Fruit fly (Drosophila melanogaster) whole organism, wandering third instar larva: ENCODE results near the gene spel1.
A peak's percentile ranks its signal among the peaks of the same experiment; 100 is the strongest.

Experiments used
- Abd-B ChIP-seq: fragments of >200 bp; optimal IDR thresholded peaks from 2 replicates; lab custom pipeline; 2017; ENCODE audit warnings: missing biosample characterization, missing genetic modification characterization
- CG9705 ChIP-seq: fragments of 200-800 bp; sonication (Bioruptor generic); optimal IDR thresholded peaks from 2 replicates; lab custom pipeline; 2018; ENCODE audit warnings: missing biosample characterization, mild to moderate bottlenecking, missing genetic modification characterization
- Dfd ChIP-seq: fragments of >200 bp; optimal IDR thresholded peaks from 2 replicates; lab custom pipeline; 2017; ENCODE audit warnings: missing biosample characterization, missing genetic modification characterization
- Dif ChIP-seq: fragments of 200-275, 200-300 bp; sonication (Bioruptor generic); optimal IDR thresholded peaks from 2 replicates; lab custom pipeline; 2018; ENCODE audit warnings: missing biosample characterization, missing genetic modification characterization; ENCODE audit not compliant: partially characterized antibody
- GATAd ChIP-seq: sonication (Bioruptor generic); optimal IDR thresholded peaks from 2 replicates; lab custom pipeline; 2016; ENCODE audit warnings: missing biosample characterization, missing genetic modification characterization
- HLH106 ChIP-seq: fragments of 200-800 bp; optimal IDR thresholded peaks from 3 replicates; lab custom pipeline; 2019; ENCODE audit warnings: missing biosample characterization, mild to moderate bottlenecking, missing genetic modification characterization, moderate library complexity
- Hnf4 ChIP-seq: fragments of 200-800 bp; sonication (Bioruptor generic); optimal IDR thresholded peaks from 2 replicates; lab custom pipeline; 2016; ENCODE audit warnings: missing biosample characterization, mild to moderate bottlenecking, missing genetic modification characterization
- Hr78 ChIP-seq: fragments of >200 bp; optimal IDR thresholded peaks from 2 replicates; lab custom pipeline; 2017; ENCODE audit warnings: missing biosample characterization, missing genetic modification characterization
- Hr83 ChIP-seq: fragments of 200-300 bp; sonication (Bioruptor generic); optimal IDR thresholded peaks from 2 replicates; lab custom pipeline; 2016; ENCODE audit warnings: missing biosample characterization, mild to moderate bottlenecking, missing genetic modification characterization, moderate library complexity; ENCODE audit not compliant: poor library complexity, severe bottlenecking
- Jra ChIP-seq: sonication (Bioruptor generic); optimal IDR thresholded peaks from 2 replicates; lab custom pipeline; 2016; ENCODE audit warnings: missing biosample characterization, missing genetic modification characterization
- Mio ChIP-seq: sonication (Bioruptor generic); optimal IDR thresholded peaks from 2 replicates; lab custom pipeline; 2016; ENCODE audit warnings: missing biosample characterization, missing genetic modification characterization
- N ChIP-seq: fragments of >200 bp; optimal IDR thresholded peaks from 2 replicates; lab custom pipeline; 2018; ENCODE audit warnings: missing biosample characterization, missing external identifiers, missing genetic modification characterization
- Rel ChIP-seq, 2 experiments: fragments of 200-800 bp; sonication (Bioruptor generic) in 1 of 2; optimal IDR thresholded peaks; 2 replicates in 1 of 2; 3 replicates in 1 of 2; lab custom pipeline; 2016 to 2019; ENCODE audit warnings: mild to moderate bottlenecking in 2 of 2, missing biosample characterization in 2 of 2, missing genetic modification characterization in 2 of 2, moderate library complexity in 1 of 2
- Sp1 ChIP-seq: fragments of 200-800 bp; sonication (Bioruptor generic); optimal IDR thresholded peaks from 3 replicates; lab custom pipeline; 2019; ENCODE audit warnings: missing biosample characterization, mild to moderate bottlenecking, missing genetic modification characterization, moderate library complexity
- Vsx2 ChIP-seq: fragments of 200-300, 225-300 bp; sonication (Bioruptor generic); optimal IDR thresholded peaks from 2 replicates; lab custom pipeline; 2018; ENCODE audit warnings: missing biosample characterization, missing genetic modification characterization; ENCODE audit not compliant: partially characterized antibody
- br ChIP-seq: fragments of 200-800 bp; sonication (Bioruptor generic); optimal IDR thresholded peaks from 2 replicates; lab custom pipeline; 2016; ENCODE audit warnings: missing biosample characterization, missing genetic modification characterization
- brk ChIP-seq: fragments of 200-800 bp; sonication (Bioruptor generic); optimal IDR thresholded peaks from 2 replicates; lab custom pipeline; 2016; ENCODE audit warnings: missing biosample characterization, mild to moderate bottlenecking, missing genetic modification characterization
- dl ChIP-seq, 2 experiments: fragments of 175-275, 200-275 bp in 1 of 2; fragments of 200-275 bp in 1 of 2; sonication (Bioruptor generic); optimal IDR thresholded peaks; lab custom pipeline; 2018; ENCODE audit warnings: mild to moderate bottlenecking in 2 of 2, missing biosample characterization in 2 of 2, missing genetic modification characterization in 2 of 2, moderate library complexity in 2 of 2; ENCODE audit not compliant: partially characterized antibody in 2 of 2, insufficient read depth in 1 of 2
- dmrt93B ChIP-seq: fragments of 200-800 bp; sonication (Bioruptor generic); optimal IDR thresholded peaks from 2 replicates; lab custom pipeline; 2018; ENCODE audit warnings: missing biosample characterization, mild to moderate bottlenecking, missing genetic modification characterization
- ey ChIP-seq: fragments of 200-800 bp; sonication (Bioruptor generic); optimal IDR thresholded peaks from 2 replicates; lab custom pipeline; 2016; ENCODE audit warnings: missing biosample characterization, missing genetic modification characterization
- foxo ChIP-seq, 2 experiments: fragments of 200-800 bp; sonication (Bioruptor generic); optimal IDR thresholded peaks; 2 replicates in 1 of 2; 3 replicates in 1 of 2; lab custom pipeline; 2016 to 2017; ENCODE audit warnings: missing biosample characterization in 2 of 2, missing genetic modification characterization in 2 of 2
- fru ChIP-seq: fragments of 200-800 bp; sonication (Bioruptor generic); optimal IDR thresholded peaks from 3 replicates; lab custom pipeline; 2016; ENCODE audit warnings: missing biosample characterization, mild to moderate bottlenecking, missing genetic modification characterization
- jim ChIP-seq: fragments of 175-275, 200-325 bp; sonication (Bioruptor generic); optimal IDR thresholded peaks from 2 replicates; lab custom pipeline; 2016; ENCODE audit warnings: missing biosample characterization, mild to moderate bottlenecking, missing genetic modification characterization
- lola ChIP-seq: fragments of >200 bp; optimal IDR thresholded peaks from 2 replicates; lab custom pipeline; 2017; ENCODE audit warnings: missing biosample characterization, missing genetic modification characterization
- pan ChIP-seq: fragments of >200 bp; optimal IDR thresholded peaks from 2 replicates; lab custom pipeline; 2017
- psq ChIP-seq: fragments of 200-800 bp; sonication (Bioruptor generic); optimal IDR thresholded peaks from 3 replicates; lab custom pipeline; 2017; ENCODE audit warnings: missing biosample characterization, mild to moderate bottlenecking, missing genetic modification characterization, moderate library complexity
- rgr ChIP-seq: fragments of 200-800 bp; sonication (Bioruptor generic); optimal IDR thresholded peaks from 3 replicates; lab custom pipeline; 2016; ENCODE audit warnings: missing biosample characterization, mild to moderate bottlenecking, missing genetic modification characterization
- sv ChIP-seq: fragments of 200-800 bp; sonication (Bioruptor generic); optimal IDR thresholded peaks from 3 replicates; lab custom pipeline; 2016; ENCODE audit warnings: missing biosample characterization, missing genetic modification characterization
- tai ChIP-seq: sonication (Bioruptor generic); optimal IDR thresholded peaks from 2 replicates; lab custom pipeline; 2016; ENCODE audit warnings: missing biosample characterization, missing genetic modification characterization
- usp ChIP-seq: fragments of >200 bp; optimal IDR thresholded peaks from 2 replicates; lab custom pipeline; 2017; ENCODE audit warnings: missing biosample characterization, missing genetic modification characterization
- woc ChIP-seq: sonication (Bioruptor generic); optimal IDR thresholded peaks from 2 replicates; lab custom pipeline; 2016; ENCODE audit warnings: missing biosample characterization, mild to moderate bottlenecking, missing genetic modification characterization

The spel1 gene

DNA sequence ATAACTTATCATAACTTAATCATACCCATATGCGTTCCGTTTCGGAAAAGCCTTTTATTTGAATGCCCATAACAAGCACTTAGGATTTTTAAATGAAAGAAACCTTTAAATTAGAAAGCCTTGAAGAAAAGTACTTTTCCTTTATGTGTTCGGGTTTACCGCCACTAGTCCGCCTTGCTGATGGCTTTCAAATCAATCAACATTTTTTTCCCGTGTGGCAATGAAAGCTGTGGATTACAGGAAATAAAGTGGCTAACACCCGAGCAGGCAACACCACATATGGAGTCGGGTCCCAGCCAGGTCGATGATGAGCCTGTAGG lies 8.9 kb downstream of the spel1 start:
- TF ChIP-seq pan (lab: Kevin White, UChicago): no peak
- no peak for TF ChIP-seq rgr (GFP tag; lab: Kevin White, UChicago)
- TF ChIP-seq Abd-B: no peak
- TF ChIP-seq usp (GFP tag; lab: Kevin White, UChicago): no peak
- no peak for TF ChIP-seq Sp1 (GFP tag; lab: Kevin White, UChicago)

DNA sequence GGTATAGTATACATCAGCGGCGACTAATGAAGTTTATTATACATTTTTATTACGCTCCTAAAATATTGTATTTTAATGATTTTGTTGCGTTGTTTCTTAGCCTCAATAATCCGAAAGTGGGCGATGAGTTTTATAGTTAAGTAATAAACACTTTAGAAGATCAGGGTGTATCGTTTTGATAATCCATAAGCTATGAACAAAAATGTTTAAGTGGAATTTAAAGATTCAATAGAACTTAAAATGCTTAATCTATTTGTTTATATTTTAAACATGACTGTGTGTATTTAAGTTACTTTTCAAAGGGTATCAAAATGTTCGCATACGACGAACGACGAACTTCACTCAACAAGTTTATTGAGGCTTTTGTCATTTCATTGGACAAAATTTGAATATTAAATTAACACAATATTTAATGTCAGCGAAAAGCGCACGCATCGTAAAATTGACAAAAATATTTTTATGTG lies 10.4 kb downstream of the spel1 start:
- TF ChIP-seq Mio (GFP tag; lab: Kevin White, UChicago) (no peak), woc (GFP tag; lab: Kevin White, UChicago) (no peak), tai (GFP tag; lab: Kevin White, UChicago) (peak; percentile 19), foxo (GFP tag; optimal IDR thresholded peaks at IDR 0.05; lab: Kevin White, UChicago) (peak in 1 of 2 experiments; percentile 5), psq (peak; percentile 8), fru (GFP tag; lab: Kevin White, UChicago) (peak; percentile 27), Hnf4 (GFP tag; lab: Kevin White, UChicago) (peak; percentile 37), Hr83 (GFP tag; lab: Kevin White, UChicago) (no peak), lola (GFP tag; lab: Kevin White, UChicago) (no peak), br (peak; percentile 18), CG9705 (no peak)
- TF ChIP-seq, all 38 proteins: peak for 6

dm6 chr2L:14373250-14373649 lies 11.4 kb downstream of the spel1 start:
- TF ChIP-seq dl (GFP tag; optimal IDR thresholded peaks at IDR 0.05; lab: Kevin White, UChicago; ENCODE audit: insufficient read depth in 1 of 2, partially characterized antibody in 2 of 2) (no peak), brk (no peak), Vsx2 (GFP tag; lab: Kevin White, UChicago) (no peak), jim (GFP tag; lab: Kevin White, UChicago) (no peak), N (GFP tag; lab: Kevin White, UChicago) (no peak), dmrt93B (GFP tag; lab: Kevin White, UChicago) (no peak), Abd-B (no peak)

dm6 chr2L:14374024-14374423 lies 12.2 kb downstream of the spel1 start:
- TF ChIP-seq rgr (GFP tag; lab: Kevin White, UChicago) (no peak), HLH106 (tag; lab: Kevin White, UChicago) (no peak), Dif (GFP tag; lab: Kevin White, UChicago) (no peak), Dfd (GFP tag; lab: Kevin White, UChicago) (no peak), br (no peak), ey (no peak), Abd-B (no peak), Vsx2 (GFP tag; lab: Kevin White, UChicago) (no peak), GATAd (GFP tag; lab: Kevin White, UChicago) (no peak), lola (GFP tag; lab: Kevin White, UChicago) (no peak), psq (no peak), dmrt93B (GFP tag; lab: Kevin White, UChicago) (no peak), sv (GFP tag; lab: Kevin White, UChicago) (no peak), Rel (GFP tag; optimal IDR thresholded peaks at IDR 0.05; lab: Kevin White, UChicago) (no peak), Rel (tag; optimal IDR thresholded peaks at IDR 0.05; lab: Kevin White, UChicago) (no peak), Hr78 (GFP tag; lab: Kevin White, UChicago) (no peak), foxo (GFP tag; optimal IDR thresholded peaks at IDR 0.05; lab: Kevin White, UChicago) (no peak), dl (GFP tag; optimal IDR thresholded peaks at IDR 0.05; lab: Kevin White, UChicago; ENCODE audit: insufficient read depth in 1 of 2, partially characterized antibody in 2 of 2) (no peak), brk (no peak), usp (GFP tag; lab: Kevin White, UChicago) (no peak)

DNA sequence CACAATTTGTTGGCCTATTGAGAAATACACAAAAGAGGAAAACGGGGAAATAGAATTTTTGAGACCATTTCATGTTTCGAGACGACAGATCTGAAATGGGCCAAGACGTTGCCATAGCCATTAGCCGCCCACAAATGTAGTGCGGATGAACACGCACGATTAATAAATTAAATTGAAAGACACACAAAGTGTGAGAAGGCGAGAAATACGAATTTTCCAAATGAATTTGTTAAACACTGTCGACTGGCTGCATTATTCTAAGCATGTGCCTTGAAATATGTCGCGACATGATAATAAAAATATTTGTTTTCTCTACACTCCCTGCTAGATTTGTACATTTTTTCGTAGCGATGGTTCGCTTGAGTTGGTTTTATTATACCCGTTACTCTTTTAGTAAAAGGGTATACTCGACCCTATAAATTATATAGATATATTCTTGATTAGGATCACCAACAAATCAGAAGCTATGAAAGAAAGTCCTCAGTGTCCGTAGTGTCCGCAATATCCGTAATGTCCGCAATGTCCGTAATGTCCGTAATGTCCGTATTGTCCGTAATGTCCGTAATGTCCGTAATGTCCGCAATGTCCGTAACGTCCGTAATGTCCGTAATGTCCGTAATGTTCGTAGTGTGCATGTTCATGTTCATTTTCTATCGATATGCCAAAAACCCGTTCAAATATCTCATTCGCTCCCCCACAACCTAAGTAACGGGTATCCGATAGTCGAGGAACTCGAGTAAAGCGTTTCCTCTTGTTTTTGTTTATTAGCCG lies 14.8 kb downstream of the spel1 start:
- TF ChIP-seq Dfd (GFP tag; lab: Kevin White, UChicago): no peak
- no peak for TF ChIP-seq Jra
- TF ChIP-seq Abd-B: no peak
- no peak for TF ChIP-seq tai (GFP tag; lab: Kevin White, UChicago)
- TF ChIP-seq sv (GFP tag; lab: Kevin White, UChicago): peak; percentile 6
